Fruit fly (Drosophila melanogaster) whole organism, pupa: ENCODE results near the gene Jon66Ci.

Experiments
- CG10348 ChIP-seq: fragments of 200-800 bp; sonication (Bioruptor generic); IDR thresholded peaks from 2 replicates; pipeline ENCODE4 v1.3.6; 2022; ENCODE audit warnings: missing biosample characterization, missing genetic modification characterization
- CG13204 ChIP-seq: fragments of 200-800 bp; sonication (Bioruptor generic); optimal IDR thresholded peaks from 2 replicates; lab custom pipeline; 2018; ENCODE audit warnings: missing biosample characterization, mild to moderate bottlenecking, missing genetic modification characterization, moderate library complexity
- CG17806 ChIP-seq: fragments of 200-800 bp; sonication (Bioruptor generic); optimal IDR thresholded peaks from 2 replicates; lab custom pipeline; 2018; ENCODE audit warnings: missing biosample characterization, mild to moderate bottlenecking, missing genetic modification characterization, moderate library complexity
- CG32121 ChIP-seq: fragments of 200-800 bp; sonication (Bioruptor generic); IDR thresholded peaks from 2 replicates; pipeline ENCODE4 v1.3.6; 2022; ENCODE audit warnings: missing biosample characterization, missing genetic modification characterization
- CG34367 ChIP-seq: fragments of 200-800 bp; sonication (Bioruptor generic); optimal IDR thresholded peaks from 2 replicates; lab custom pipeline; 2018; ENCODE audit warnings: missing biosample characterization, mild to moderate bottlenecking, missing genetic modification characterization
- CG8301 ChIP-seq: fragments of 200-800 bp; sonication (Bioruptor generic); optimal IDR thresholded peaks from 2 replicates; lab custom pipeline; 2018; ENCODE audit warnings: missing biosample characterization, mild to moderate bottlenecking, missing genetic modification characterization
- CG9948 ChIP-seq: fragments of 200-800 bp; sonication (Bioruptor generic); optimal IDR thresholded peaks from 2 replicates; lab custom pipeline; 2018; ENCODE audit warnings: missing biosample characterization, mild to moderate bottlenecking, missing genetic modification characterization, moderate library complexity
- Pif1B ChIP-seq: fragments of 200-800 bp; sonication (Bioruptor generic); optimal IDR thresholded peaks from 3 replicates; lab custom pipeline; 2016; ENCODE audit warnings: missing biosample characterization, missing genetic modification characterization
- Snoo ChIP-seq: fragments of 200-800 bp; sonication (Bioruptor generic); optimal IDR thresholded peaks from 3 replicates; lab custom pipeline; 2017; ENCODE audit warnings: missing biosample characterization, mild to moderate bottlenecking, missing genetic modification characterization, inconsistent platforms

DNA sequence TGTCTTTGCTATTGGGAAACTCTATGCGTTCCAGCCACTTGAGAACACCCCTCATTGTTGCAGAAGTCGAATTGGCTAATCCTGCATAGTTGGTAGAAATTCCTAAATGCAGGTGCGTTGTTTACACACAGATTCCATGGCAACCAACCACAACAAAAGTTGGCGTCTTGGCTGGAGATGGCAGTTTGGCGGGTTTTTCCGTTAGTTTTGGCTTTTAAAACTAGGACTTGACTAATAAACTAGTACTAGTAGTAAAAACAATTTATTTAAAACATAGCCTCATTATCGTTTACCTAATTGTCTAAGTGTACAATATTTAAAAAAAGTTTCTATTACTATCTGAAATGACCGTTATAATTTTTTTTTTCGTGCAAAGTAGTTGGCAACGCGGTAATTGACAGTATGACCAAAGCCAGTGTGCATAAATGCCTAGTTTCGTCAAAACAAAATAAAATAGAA, 20.1 kb downstream of the Jon66Ci start, which contains the start of gene Exo70:
- TF ChIP-seq CG9948 (tag; lab: Kevin White, UChicago) (no peak), CG34367 (tag; lab: Kevin White, UChicago) (peak; percentile 32), CG17806 (no peak), CG10348 (GFP tag; lab: Robert Waterston, UW) (no peak), CG8301 (tag; lab: Kevin White, UChicago) (no peak), Pif1B (GFP tag; lab: Kevin White, UChicago) (no peak), CG32121 (no peak), CG13204 (GFP tag; lab: Kevin White, UChicago) (no peak), Snoo (tag; lab: Kevin White, UChicago) (no peak)
